Worm (Caenorhabditis elegans): ENCODE measurements around the gene C06C3.12.

Gene C06C3.12

ce11 chrII:9358230-9358629, 16.7 kb upstream of the C06C3.12 start, which contains the start of gene mel-11:
Gene mel-11 (plus strand): TSS chrII:9358530.
- TF ChIP-seq W03F9.2 (tag; optimal IDR thresholded peaks at IDR 0.05), result no peak
- TF ChIP-seq dao-5 (tag; optimal IDR thresholded peaks at IDR 0.05), result no peak
- TF ChIP-seq him-1 (tag; optimal IDR thresholded peaks at IDR 0.05), result no peak

ce11 chrII:9362249-9362648, 12.7 kb upstream of the C06C3.12 start:
- TF ChIP-seq W03F9.2 (tag; optimal IDR thresholded peaks at IDR 0.05), result no peak
- no peak for TF ChIP-seq him-1 (tag; optimal IDR thresholded peaks at IDR 0.05)
- no peak for TF ChIP-seq dao-5 (tag; optimal IDR thresholded peaks at IDR 0.05)

- TF ChIP-seq him-1 (tag; optimal IDR thresholded peaks at IDR 0.05) (no peak), W03F9.2 (tag; optimal IDR thresholded peaks at IDR 0.05) (no peak), dao-5 (tag; optimal IDR thresholded peaks at IDR 0.05) (no peak)
These were observed 5.5 kb upstream of the C06C3.12 start for ce11 chrII:9369394-9369793.

ce11 chrII:9372393-9372792, 2.5 kb upstream of the C06C3.12 start, which contains the start of gene C06C3.3:
Gene C06C3.3 (minus strand): TSS chrII:9372493.
- no peak for TF ChIP-seq W03F9.2 (tag; optimal IDR thresholded peaks at IDR 0.05)
- TF ChIP-seq him-1 (tag; optimal IDR thresholded peaks at IDR 0.05), result no peak
- TF ChIP-seq dao-5 (tag; optimal IDR thresholded peaks at IDR 0.05), result no peak

- TF ChIP-seq dao-5 (tag; optimal IDR thresholded peaks at IDR 0.05) (no peak), W03F9.2 (tag; optimal IDR thresholded peaks at IDR 0.05) (no peak), him-1 (tag; optimal IDR thresholded peaks at IDR 0.05) (no peak)
These were observed 1.9 kb upstream of the C06C3.12 start, which contains the start of gene C06C3.4 for ce11 chrII:9372991-9373390. Gene C06C3.4 (plus strand): TSS chrII:9373291.

- TF ChIP-seq W03F9.2 (tag; optimal IDR thresholded peaks at IDR 0.05) (no peak), him-1 (tag; optimal IDR thresholded peaks at IDR 0.05) (no peak)
These were observed 2.3 kb downstream of the C06C3.12 start, which contains the start of gene C06C3.10 for ce11 chrII:9377158-9377557. Gene C06C3.10 (minus strand): TSS chrII:9377258.

- TF ChIP-seq dao-5 (tag; optimal IDR thresholded peaks at IDR 0.05) (no peak), him-1 (tag; optimal IDR thresholded peaks at IDR 0.05) (no peak), W03F9.2 (tag; optimal IDR thresholded peaks at IDR 0.05) (no peak)
These were observed 3.3 kb downstream of the C06C3.12 start for ce11 chrII:9378174-9378573.

- TF ChIP-seq W03F9.2 (tag; optimal IDR thresholded peaks at IDR 0.05), result no peak
- no peak for TF ChIP-seq dao-5 (tag; optimal IDR thresholded peaks at IDR 0.05)
- no peak for TF ChIP-seq him-1 (tag; optimal IDR thresholded peaks at IDR 0.05)
These were observed 4.9 kb downstream of the C06C3.12 start, which contains the start of gene srh-48 for ce11 chrII:9379796-9380195. Gene srh-48 (plus strand): TSS chrII:9380096.

- TF ChIP-seq W03F9.2 (tag; optimal IDR thresholded peaks at IDR 0.05) (no peak), him-1 (tag; optimal IDR thresholded peaks at IDR 0.05) (no peak), dao-5 (tag; optimal IDR thresholded peaks at IDR 0.05) (no peak)
These were observed 10.3 kb downstream of the C06C3.12 start, which contains the start of gene C06C3.7 for ce11 chrII:9385241-9385640. Gene C06C3.7 (plus strand): TSS chrII:9385541.

ce11 chrII:9392724-9393123, 17.8 kb downstream of the C06C3.12 start, which contains the start of gene lido-17:
Gene lido-17 (minus strand): TSS chrII:9392824.
- TF ChIP-seq him-1 (tag; optimal IDR thresholded peaks at IDR 0.05) (no peak), dao-5 (tag; optimal IDR thresholded peaks at IDR 0.05) (no peak)

ce11 chrII:9397496-9397895, 22.6 kb downstream of the C06C3.12 start, which contains the start of gene Y51B9A.9:
Gene Y51B9A.9 (minus strand): TSS chrII:9397596.
- no peak for TF ChIP-seq dao-5 (tag; optimal IDR thresholded peaks at IDR 0.05)
- no peak for TF ChIP-seq W03F9.2 (tag; optimal IDR thresholded peaks at IDR 0.05)
- TF ChIP-seq him-1 (tag; optimal IDR thresholded peaks at IDR 0.05), result no peak

- TF ChIP-seq him-1 (tag; optimal IDR thresholded peaks at IDR 0.05) (no peak), dao-5 (tag; optimal IDR thresholded peaks at IDR 0.05) (no peak), W03F9.2 (tag; optimal IDR thresholded peaks at IDR 0.05) (no peak)
These were observed 23.5 kb downstream of the C06C3.12 start, which contains the start of the genes Y51B9A.14 and Y51B9A.8 for ce11 chrII:9398370-9398901. Gene Y51B9A.14 (minus strand): TSS chrII:9398470. Gene Y51B9A.8 (plus strand): TSS chrII:9398851.

- TF ChIP-seq W03F9.2 (tag; optimal IDR thresholded peaks at IDR 0.05) (no peak), him-1 (tag; optimal IDR thresholded peaks at IDR 0.05) (no peak), dao-5 (tag; optimal IDR thresholded peaks at IDR 0.05) (no peak)
These were observed 24.8 kb downstream of the C06C3.12 start, which contains the start of gene Y51B9A.7 for ce11 chrII:9399746-9400145. Gene Y51B9A.7 (plus strand): TSS chrII:9400046.

- no peak for TF ChIP-seq dao-5 (tag; optimal IDR thresholded peaks at IDR 0.05)
- no peak for TF ChIP-seq him-1 (tag; optimal IDR thresholded peaks at IDR 0.05)
- TF ChIP-seq W03F9.2 (tag; optimal IDR thresholded peaks at IDR 0.05), result no peak
These were observed 28.2 kb downstream of the C06C3.12 start, which contains the start of gene Y51B9A.6 for ce11 chrII:9403087-9403486. Gene Y51B9A.6 (minus strand): TSS chrII:9403187.

- TF ChIP-seq dao-5 (tag; optimal IDR thresholded peaks at IDR 0.05) (no peak), him-1 (tag; optimal IDR thresholded peaks at IDR 0.05) (no peak), W03F9.2 (tag; optimal IDR thresholded peaks at IDR 0.05) (no peak)
These were observed 28.9 kb downstream of the C06C3.12 start, which contains the start of gene Y51B9A.5 for ce11 chrII:9403846-9404245. Gene Y51B9A.5 (plus strand): TSS chrII:9404146.
